Fruit fly (Drosophila melanogaster) S2 (cell line): ENCODE results near the gene Kyat.

Source experiments
- CG8478 ChIP-seq: fragments of >200 bp; optimal IDR thresholded peaks from 2 replicates; lab custom pipeline; 2018
- CTCF ChIP-seq, 2 experiments: fragments of >200 bp; optimal IDR thresholded peaks; 2 replicates each; lab custom pipeline; 2018

DNA sequence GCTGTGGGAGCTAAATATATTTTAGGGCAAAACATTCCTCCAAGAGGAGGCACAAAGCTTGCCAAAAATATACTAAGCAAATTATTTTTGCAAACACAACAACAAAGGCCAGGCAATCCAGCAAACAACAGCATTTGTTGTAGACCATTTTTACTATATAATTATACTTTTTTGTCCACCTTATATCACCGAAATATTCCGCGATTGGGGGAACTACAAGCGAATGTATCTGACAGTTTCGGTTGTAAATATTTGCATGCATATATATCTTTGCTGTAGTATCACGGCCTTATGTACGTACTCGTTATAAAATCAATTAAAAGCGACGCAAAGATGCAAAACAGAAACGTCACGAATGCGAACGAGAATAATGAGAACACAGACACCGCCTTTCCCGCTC is 9.8 kb downstream of the Kyat start:
- no peak for TF ChIP-seq CTCF (optimal IDR thresholded peaks at IDR 0.05; lab: Kevin White, UChicago)
- TF ChIP-seq CG8478 (lab: Kevin White, UChicago): no peak
